Fruit fly (Drosophila melanogaster) whole organism, embryonic: ENCODE measurements around the gene veli.

Experiments used
- Adf1 ChIP-seq: fragments of 200-800 bp; sonication (Bioruptor generic); IDR thresholded peaks from 2 replicates; pipeline ENCODE4 v1.3.6; 2022; ENCODE audit warnings: missing biosample characterization, missing genetic modification characterization
- Aef1 ChIP-seq: fragments of 200-800 bp; sonication (Bioruptor generic); IDR thresholded peaks from 3 replicates; pipeline ENCODE4 v1.3.6; 2022; ENCODE audit warnings: missing biosample characterization, missing genetic modification characterization
- Atf6 ChIP-seq: fragments of 200-800 bp; sonication (Bioruptor generic); IDR thresholded peaks from 2 replicates; pipeline ENCODE4 v1.3.6; 2022; ENCODE audit warnings: missing biosample characterization, missing genetic modification characterization
- B-H2 ChIP-seq: fragments of 200-800 bp; sonication (Bioruptor generic); optimal IDR thresholded peaks from 2 replicates; lab custom pipeline; 2018; ENCODE audit warnings: missing biosample characterization, mild to moderate bottlenecking, missing genetic modification characterization
- CG10321 ChIP-seq: fragments of 200-800 bp; sonication (Bioruptor generic); IDR thresholded peaks from 2 replicates; pipeline ENCODE4 v1.3.6; 2022; ENCODE audit warnings: missing biosample characterization, missing genetic modification characterization
- CG11695 ChIP-seq: fragments of 200-800 bp; sonication (Bioruptor generic); IDR thresholded peaks from 3 replicates; pipeline ENCODE4 v1.3.6; 2022; ENCODE audit warnings: missing biosample characterization, missing genetic modification characterization
- CG12744 ChIP-seq: fragments of 200-800 bp; sonication (Bioruptor generic); optimal IDR thresholded peaks from 2 replicates; lab custom pipeline; 2016; ENCODE audit warnings: missing biosample characterization, missing genetic modification characterization
- CG14050 ChIP-seq: fragments of 200-800 bp; sonication (Bioruptor generic); IDR thresholded peaks from 3 replicates; pipeline ENCODE4 v1.3.6; 2022; ENCODE audit warnings: missing biosample characterization, missing genetic modification characterization
- CG14860 ChIP-seq: fragments of 200-800 bp; sonication (Bioruptor generic); IDR thresholded peaks from 3 replicates; pipeline ENCODE4 v1.3.6; 2022; ENCODE audit warnings: missing biosample characterization, missing genetic modification characterization; ENCODE audit not compliant: partially characterized antibody
- CG1647 ChIP-seq: fragments of 200-800 bp; sonication (Bioruptor generic); optimal IDR thresholded peaks from 3 replicates; lab custom pipeline; 2016; ENCODE audit warnings: missing biosample characterization, missing genetic modification characterization
- CG17361 ChIP-seq: fragments of 200-800 bp; sonication (Bioruptor generic); IDR thresholded peaks from 3 replicates; pipeline ENCODE4 v1.3.6; 2022; ENCODE audit warnings: missing biosample characterization, missing genetic modification characterization
- CG2116 ChIP-seq: fragments of 200-800 bp; sonication (Bioruptor generic); optimal IDR thresholded peaks from 3 replicates; lab custom pipeline; 2018; ENCODE audit warnings: missing biosample characterization, mild to moderate bottlenecking, missing genetic modification characterization
- CG30403 ChIP-seq: fragments of 200-800 bp; sonication (Bioruptor generic); optimal IDR thresholded peaks from 3 replicates; lab custom pipeline; 2016; ENCODE audit warnings: missing biosample characterization, missing genetic modification characterization
- CG32532 ChIP-seq: fragments of 200-800 bp; sonication (Bioruptor generic); IDR thresholded peaks from 2 replicates; pipeline ENCODE4 v1.3.6; 2022; ENCODE audit warnings: missing biosample characterization, missing genetic modification characterization
- CG3847 ChIP-seq: fragments of 200-800 bp; sonication (Bioruptor generic); IDR thresholded peaks from 2 replicates; pipeline ENCODE4 v1.3.6; 2022; ENCODE audit warnings: missing biosample characterization, missing genetic modification characterization
- CG4328 ChIP-seq: fragments of 200-800 bp; sonication (Bioruptor generic); optimal IDR thresholded peaks from 3 replicates; lab custom pipeline; 2017; ENCODE audit warnings: missing biosample characterization, missing genetic modification reagents, missing genetic modification characterization
- CG4707 ChIP-seq: fragments of 200-800 bp; sonication (Bioruptor generic); optimal IDR thresholded peaks from 2 replicates; lab custom pipeline; 2018; ENCODE audit warnings: missing biosample characterization, mild to moderate bottlenecking, missing genetic modification characterization, moderate library complexity
- CG8765 ChIP-seq: fragments of 200-800 bp; sonication (Bioruptor generic); IDR thresholded peaks from 2 replicates; pipeline ENCODE4 v1.3.6; 2022; ENCODE audit warnings: missing biosample characterization, missing genetic modification characterization
- CG9797 ChIP-seq: fragments of 200-800 bp; sonication (Bioruptor generic); optimal IDR thresholded peaks from 3 replicates; lab custom pipeline; 2018; ENCODE audit warnings: missing biosample characterization, mild to moderate bottlenecking, missing genetic modification characterization
- CG9817 ChIP-seq: fragments of 200-800 bp; sonication (Bioruptor generic); optimal IDR thresholded peaks from 2 replicates; lab custom pipeline; 2018; ENCODE audit warnings: missing biosample characterization, mild to moderate bottlenecking, missing genetic modification characterization, moderate library complexity
- CkIIα-i1 ChIP-seq: fragments of 200-800 bp; sonication (Bioruptor generic); IDR thresholded peaks from 2 replicates; pipeline ENCODE4 v1.3.6; 2022; ENCODE audit warnings: missing biosample characterization, missing genetic modification characterization
- Doc2 ChIP-seq: fragments of 200-800 bp; sonication (Bioruptor generic); IDR thresholded peaks from 2 replicates; pipeline ENCODE4 v1.3.6; 2022; ENCODE audit warnings: missing biosample characterization, missing genetic modification characterization
- ERR ChIP-seq: fragments of 200-800 bp; sonication (Bioruptor generic); optimal IDR thresholded peaks from 2 replicates; lab custom pipeline; 2016; ENCODE audit warnings: missing biosample characterization, missing genetic modification characterization
- Eip74EF ChIP-seq, 2 experiments: fragments of 200-800 bp in 1 of 2; fragments of >200 bp in 1 of 2; sonication (Bioruptor generic) in 1 of 2; optimal IDR thresholded peaks; 2 replicates each; lab custom pipeline; 2017 to 2019; ENCODE audit warnings: missing biosample characterization in 2 of 2, missing genetic modification characterization in 2 of 2, mild to moderate bottlenecking in 1 of 2, moderate library complexity in 1 of 2
- Ets65A ChIP-seq: fragments of 200-800 bp; sonication (Bioruptor generic); peaks from one replicate; lab custom pipeline; 2016; ENCODE audit warnings: missing biosample characterization, missing genetic modification characterization
- GATAe ChIP-seq: fragments of 200-800 bp; sonication (Bioruptor generic); conservative IDR thresholded peaks from 2 replicates; pipeline ENCODE4 v1.3.6; 2022; ENCODE audit warnings: missing biosample characterization, missing genetic modification characterization
- HLH3B ChIP-seq: fragments of 200-800 bp; sonication (Bioruptor generic); IDR thresholded peaks from 2 replicates; pipeline ENCODE4 v1.3.6; 2022; ENCODE audit warnings: missing biosample characterization, missing genetic modification characterization
- HmgD ChIP-seq: fragments of 200-800 bp; sonication (Bioruptor generic); optimal IDR thresholded peaks from 3 replicates; lab custom pipeline; 2016; ENCODE audit warnings: missing biosample characterization, missing genetic modification characterization
- Hmx ChIP-seq: fragments of 200-800 bp; sonication (Bioruptor generic); optimal IDR thresholded peaks from 2 replicates; lab custom pipeline; 2016; ENCODE audit warnings: missing biosample characterization, missing genetic modification characterization
- Mrtf ChIP-seq: fragments of 200-800 bp; sonication (Bioruptor generic); IDR thresholded peaks from 3 replicates; pipeline ENCODE4 v1.3.6; 2022; ENCODE audit warnings: missing biosample characterization, missing genetic modification characterization
- Myb ChIP-seq: fragments of 200-800 bp; sonication (Bioruptor generic); optimal IDR thresholded peaks from 2 replicates; lab custom pipeline; 2016; ENCODE audit warnings: missing biosample characterization, missing genetic modification characterization
- NK7.1 ChIP-seq: fragments of 200-800 bp; sonication (Bioruptor generic); optimal IDR thresholded peaks from 3 replicates; lab custom pipeline; 2016; ENCODE audit warnings: missing biosample characterization, missing genetic modification characterization
- Opbp ChIP-seq: fragments of 200-800 bp; sonication (Bioruptor generic); IDR thresholded peaks from 3 replicates; pipeline ENCODE4 v1.3.6; 2022; ENCODE audit warnings: missing biosample characterization, missing genetic modification characterization; ENCODE audit not compliant: partially characterized antibody
- Poxn ChIP-seq: fragments of 200-800 bp; sonication (Bioruptor generic); IDR thresholded peaks from 2 replicates; pipeline ENCODE4 v1.3.6; 2022; ENCODE audit warnings: missing biosample characterization, missing genetic modification characterization
- Trl ChIP-seq, 3 experiments: fragments of >200 bp in 2 of 3; fragments of 200-800 bp in 1 of 3; sonication (Bioruptor generic) in 1 of 3; optimal IDR thresholded peaks; 2 replicates in 1 of 3; 3 replicates in 2 of 3; lab custom pipeline; 2016 to 2017; ENCODE audit warnings: missing biosample characterization in 1 of 3, missing genetic modification characterization in 1 of 3
- Xrp1 ChIP-seq: fragments of 200-800 bp; sonication (Bioruptor generic); IDR thresholded peaks from 2 replicates; pipeline ENCODE4 v1.3.6; 2022; ENCODE audit warnings: missing biosample characterization, missing genetic modification characterization
- abd-A ChIP-seq: fragments of 200-800 bp; sonication (Bioruptor generic); optimal IDR thresholded peaks from 3 replicates; lab custom pipeline; 2019; ENCODE audit warnings: missing biosample characterization, mild to moderate bottlenecking, missing genetic modification characterization, moderate library complexity
- amos ChIP-seq: fragments of 200-800 bp; sonication (Bioruptor generic); IDR thresholded peaks from 2 replicates; pipeline ENCODE4 v1.3.6; 2022; ENCODE audit warnings: missing biosample characterization, missing genetic modification characterization; ENCODE audit not compliant: partially characterized antibody
- caup ChIP-seq: fragments of 200-800 bp; sonication (Bioruptor generic); optimal IDR thresholded peaks from 3 replicates; lab custom pipeline; 2017; ENCODE audit warnings: missing biosample characterization, mild to moderate bottlenecking, missing genetic modification characterization, moderate library complexity; ENCODE audit not compliant: severe bottlenecking
- chn ChIP-seq: fragments of 200-800 bp; sonication (Bioruptor generic); optimal IDR thresholded peaks from 2 replicates; lab custom pipeline; 2016; ENCODE audit warnings: missing biosample characterization, missing genetic modification characterization
- crc ChIP-seq: fragments of 200-800 bp; sonication (Bioruptor generic); optimal IDR thresholded peaks from 2 replicates; lab custom pipeline; 2016; ENCODE audit warnings: missing biosample characterization, missing genetic modification characterization
- croc ChIP-seq: fragments of 200-800 bp; sonication (Bioruptor generic); conservative IDR thresholded peaks from 3 replicates; pipeline ENCODE4 v1.3.6; 2022; ENCODE audit warnings: missing biosample characterization, missing genetic modification characterization
- dimm ChIP-seq: fragments of 200-800 bp; sonication (Bioruptor generic); IDR thresholded peaks from 2 replicates; pipeline ENCODE4 v1.3.6; 2022; ENCODE audit warnings: missing biosample characterization, missing genetic modification characterization
- dmrt11E ChIP-seq: fragments of 200-800 bp; sonication (Bioruptor generic); optimal IDR thresholded peaks from 3 replicates; lab custom pipeline; 2018; ENCODE audit warnings: missing biosample characterization, mild to moderate bottlenecking, missing genetic modification characterization, moderate library complexity
- dmrt99B ChIP-seq: fragments of 200-800 bp; sonication (Bioruptor generic); optimal IDR thresholded peaks from 2 replicates; lab custom pipeline; 2018; ENCODE audit warnings: missing biosample characterization, mild to moderate bottlenecking, missing genetic modification characterization, moderate library complexity
- en ChIP-seq: fragments of 200-800 bp; sonication (Bioruptor generic); optimal IDR thresholded peaks from 2 replicates; lab custom pipeline; 2016; ENCODE audit warnings: missing biosample characterization, missing genetic modification characterization
- fd3F ChIP-seq: fragments of 200-800 bp; sonication (Bioruptor generic); optimal IDR thresholded peaks from 2 replicates; lab custom pipeline; 2018; ENCODE audit warnings: missing biosample characterization, mild to moderate bottlenecking, missing genetic modification characterization, moderate library complexity
- ftz-f1 ChIP-seq: fragments of 200-800 bp; sonication (Bioruptor generic); optimal IDR thresholded peaks from 2 replicates; lab custom pipeline; 2016; ENCODE audit warnings: missing biosample characterization, missing genetic modification characterization
- pnt ChIP-seq: fragments of 200-800 bp; sonication (Bioruptor generic); optimal IDR thresholded peaks from 3 replicates; lab custom pipeline; 2016; ENCODE audit warnings: missing biosample characterization, missing genetic modification characterization
- zfh2 ChIP-seq: fragments of 200-800 bp; sonication (Bioruptor generic); optimal IDR thresholded peaks from 2 replicates; lab custom pipeline; 2016; ENCODE audit warnings: missing biosample characterization, missing genetic modification characterization

The veli gene

DNA sequence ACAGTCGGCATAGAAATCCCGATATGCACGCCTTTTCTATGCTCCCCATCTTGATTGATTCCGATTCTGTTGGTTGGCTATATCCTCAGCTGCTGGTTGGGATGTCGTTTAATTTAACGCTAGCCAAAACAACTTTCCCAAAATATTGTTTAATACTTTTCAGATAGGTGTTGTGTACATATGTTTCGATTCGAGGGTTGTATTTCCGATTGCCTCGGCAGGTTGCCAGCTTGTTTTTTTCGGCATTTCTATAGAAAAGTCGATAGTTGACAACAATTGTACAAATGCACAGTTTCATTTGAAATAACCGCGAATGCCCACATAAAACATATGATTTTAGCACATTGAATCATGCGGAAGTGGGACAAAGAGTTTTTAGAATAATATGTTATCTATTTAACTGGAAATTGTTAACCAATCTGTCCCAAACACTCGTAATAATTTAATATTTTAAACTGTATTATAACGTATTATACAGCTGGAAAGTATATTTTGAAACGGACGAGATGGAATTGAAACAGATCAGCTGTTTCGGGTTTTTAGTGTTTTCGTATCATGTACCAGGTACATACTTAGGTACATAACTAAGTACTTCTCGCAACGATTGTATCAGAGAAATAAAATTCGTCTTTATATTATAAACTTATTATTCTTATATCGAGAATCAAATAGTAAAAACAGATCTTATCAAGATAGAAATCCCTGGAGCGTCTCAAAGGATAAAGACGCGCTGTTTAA lies 10.8 kb downstream of the veli start, which contains the start of gene CG31109 (continued):
- peak; percentile 6 for TF ChIP-seq CG9817 (tag; lab: Kevin White, UChicago)
- no peak for TF ChIP-seq fd3F (GFP tag; lab: Kevin White, UChicago)
- no peak for TF ChIP-seq NK7.1 (GFP tag; lab: Kevin White, UChicago)
- no peak for TF ChIP-seq pnt (GFP tag; lab: Kevin White, UChicago)
- no peak for TF ChIP-seq CG10321
- TF ChIP-seq crc (GFP tag; lab: Kevin White, UChicago), result no peak
- TF ChIP-seq CG11695, result no peak
- TF ChIP-seq Aef1 (GFP tag; lab: Robert Waterston, UW), result no peak
- no peak for TF ChIP-seq dmrt99B (tag; lab: Kevin White, UChicago)
- no peak for TF ChIP-seq ERR (GFP tag; lab: Kevin White, UChicago)
- no peak for TF ChIP-seq Ets65A (GFP tag; lab: Kevin White, UChicago)
- no peak for TF ChIP-seq Trl (optimal IDR thresholded peaks at IDR 0.05; lab: Kevin White, UChicago)
- peak; percentile 33 for TF ChIP-seq Trl (GFP tag; optimal IDR thresholded peaks at IDR 0.05; lab: Kevin White, UChicago)
- no peak for TF ChIP-seq croc (GFP tag; lab: Robert Waterston, UW)
- TF ChIP-seq CG12744 (GFP tag; lab: Kevin White, UChicago), result no peak
- peak; percentile 99 for TF ChIP-seq CG2116 (GFP tag; lab: Kevin White, UChicago)
- no peak for TF ChIP-seq Hmx (GFP tag; lab: Kevin White, UChicago)
- TF ChIP-seq CG32532 (GFP tag; lab: Robert Waterston, UW), result peak; percentile 31; the same call in 1 of the 2 replicates
- no peak for TF ChIP-seq GATAe (GFP tag; lab: Robert Waterston, UW)
- no peak for TF ChIP-seq CkIIα-i1 (GFP tag; lab: Robert Waterston, UW)
- TF ChIP-seq CG1647 (GFP tag; lab: Kevin White, UChicago), result no peak
- 0 out of 2 replicates have a peak, but pooled peaks have one; percentile 8 for TF ChIP-seq Xrp1
- TF ChIP-seq B-H2 (GFP tag; lab: Kevin White, UChicago), result peak; percentile 60
- TF ChIP-seq CG4328, result peak; percentile 11
- peak; percentile 40; the same call in 1 of the 3 replicates for TF ChIP-seq CG17361
- TF ChIP-seq zfh2 (GFP tag; lab: Kevin White, UChicago), result peak; percentile 28
- TF ChIP-seq HLH3B (GFP tag; lab: Robert Waterston, UW), result no peak
- peak; percentile 86 for TF ChIP-seq Myb (GFP tag; lab: Kevin White, UChicago)
- no peak for TF ChIP-seq ftz-f1 (GFP tag; lab: Kevin White, UChicago)
- TF ChIP-seq CG3847, result peak; percentile 37; the same call in 1 of the 2 replicates
- TF ChIP-seq CG14860, result no peak
- TF ChIP-seq Poxn (GFP tag; lab: Robert Waterston, UW), result no peak
- peak; percentile 18 for TF ChIP-seq CG30403
- no peak for TF ChIP-seq Atf6 (GFP tag; lab: Robert Waterston, UW)
- no peak for TF ChIP-seq CG4707
- TF ChIP-seq amos (GFP tag; lab: Robert Waterston, UW), result peak; percentile 63; the same call in 1 of the 2 replicates
- no peak for TF ChIP-seq abd-A
- peak; percentile 46; the same call in 1 of the 3 replicates for TF ChIP-seq Opbp (GFP tag; lab: Robert Waterston, UW)
- no peak for TF ChIP-seq Eip74EF (GFP tag; optimal IDR thresholded peaks at IDR 0.05; lab: Kevin White, UChicago)
- TF ChIP-seq caup (GFP tag; lab: Kevin White, UChicago), result no peak
- no peak for TF ChIP-seq Adf1 (GFP tag; lab: Robert Waterston, UW)
- TF ChIP-seq en, result no peak
- peak; percentile 3 for TF ChIP-seq dmrt11E (tag; lab: Kevin White, UChicago)
- no peak for TF ChIP-seq CG8765 (GFP tag; lab: Robert Waterston, UW)
- TF ChIP-seq dimm (GFP tag; lab: Robert Waterston, UW), result no peak
- TF ChIP-seq Mrtf, result no peak
- no peak for TF ChIP-seq CG14050
- TF ChIP-seq chn (GFP tag; lab: Kevin White, UChicago), result no peak
- TF ChIP-seq HmgD (GFP tag; lab: Kevin White, UChicago), result no peak
- TF ChIP-seq CG9797 (GFP tag; lab: Kevin White, UChicago), result peak; percentile 27
- no peak for TF ChIP-seq Doc2 (GFP tag; lab: Robert Waterston, UW)
